Worm (Caenorhabditis elegans): ENCODE results near the gene bkip-1.

- TF ChIP-seq snpc-4 (tag; optimal IDR thresholded peaks at IDR 0.05) (no peak), egl-27 (tag; optimal IDR thresholded peaks at IDR 0.05) (no peak), pha-4 (tag; optimal IDR thresholded peaks at IDR 0.05) (no peak)
These were observed 37.0 kb upstream of the bkip-1 start for ce11 chrII:14064051-14064450.
